Fruit fly (Drosophila melanogaster): Measurements from ENCODE around the gene CG14292.

Gene CG14292

dm6 chr3R:18895227-18895626 is 10.2 kb downstream of the CG14292 start:
- TF ChIP-seq CG14711 (tag; optimal IDR thresholded peaks at IDR 0.05) (peak; percentile 19), CG33017 (tag; optimal IDR thresholded peaks at IDR 0.05) (peak; percentile 11), Crg-1 (GFP tag; optimal IDR thresholded peaks at IDR 0.05) (no peak), CG1620 (GFP tag; optimal IDR thresholded peaks at IDR 0.05) (no peak), CG7101 (tag; optimal IDR thresholded peaks at IDR 0.05) (peak; percentile 42), tj (GFP tag; optimal IDR thresholded peaks at IDR 0.05) (no peak), cic (GFP tag; optimal IDR thresholded peaks at IDR 0.05) (no peak), CG7045 (GFP tag; optimal IDR thresholded peaks at IDR 0.05) (no peak), CG11617 (GFP tag; optimal IDR thresholded peaks at IDR 0.05) (peak; percentile 1), kay (GFP tag; ENCODE audit: borderline replicate concordance) (peak; percentile 44), Mnt (GFP tag; optimal IDR thresholded peaks at IDR 0.05) (no peak), toe (GFP tag; optimal IDR thresholded peaks at IDR 0.05) (no peak), pad (GFP tag; optimal IDR thresholded peaks at IDR 0.05) (peak; percentile 27), CG5204 (GFP tag; optimal IDR thresholded peaks at IDR 0.05) (no peak), Clk (GFP tag; optimal IDR thresholded peaks at IDR 0.05) (no peak), CG12768 (GFP tag; optimal IDR thresholded peaks at IDR 0.05) (no peak), Hr96 (GFP tag; optimal IDR thresholded peaks at IDR 0.05) (no peak), ovo (GFP tag; optimal IDR thresholded peaks at IDR 0.05) (no peak), bab1 (GFP tag; optimal IDR thresholded peaks at IDR 0.05) (no peak), cnc (optimal IDR thresholded peaks at IDR 0.05) (no peak)

- no peak for TF ChIP-seq pad (GFP tag; optimal IDR thresholded peaks at IDR 0.05)
- no peak for TF ChIP-seq toe (GFP tag; optimal IDR thresholded peaks at IDR 0.05)
- TF ChIP-seq cic (GFP tag; optimal IDR thresholded peaks at IDR 0.05), result no peak
- no peak for TF ChIP-seq cnc (optimal IDR thresholded peaks at IDR 0.05)
- TF ChIP-seq Mnt (GFP tag; optimal IDR thresholded peaks at IDR 0.05), result no peak
- no peak for TF ChIP-seq bab1 (GFP tag; optimal IDR thresholded peaks at IDR 0.05)
- no peak for TF ChIP-seq CG33017 (tag; optimal IDR thresholded peaks at IDR 0.05)
- TF ChIP-seq tj (GFP tag; optimal IDR thresholded peaks at IDR 0.05), result no peak
- TF ChIP-seq CG7101 (tag; optimal IDR thresholded peaks at IDR 0.05), result no peak
Measured at dm6 chr3R:18875228-18875627, 30.2 kb downstream of the CG14292 start, which contains the start of gene CG14298. Gene CG14298, plus strand, starts transcription at chr3R:18875528.
